Worm (Caenorhabditis elegans) whole organism, young adult: ENCODE results near the gene K11H12.7.
A peak's percentile ranks its signal among the peaks of the same experiment; 100 is the strongest.

Experiments used
- B0336.3 ChIP-seq: fragments of 200-800 bp; sonication (Bioruptor generic); IDR thresholded peaks from 2 replicates; pipeline ENCODE4 v1.3.6; 2022; ENCODE audit warnings: missing genetic modification characterization, missing compliant biosample characterization
- C17E4.6 ChIP-seq: fragments of 200-800 bp; sonication (Bioruptor generic); IDR thresholded peaks from 2 replicates; pipeline ENCODE4 v1.3.6; 2022; ENCODE audit warnings: missing genetic modification reagents, missing genetic modification characterization, missing compliant biosample characterization
- F39B2.1 ChIP-seq: fragments of 200-800 bp; sonication (Bioruptor generic); IDR thresholded peaks from 2 replicates; pipeline ENCODE4 v1.3.6; 2022; ENCODE audit warnings: missing genetic modification reagents, missing genetic modification characterization, missing compliant biosample characterization
- F49E8.2 ChIP-seq: sonication (generic microtip); optimal IDR thresholded peaks from 3 replicates; lab custom pipeline; 2017; ENCODE audit warnings: missing genetic modification characterization, mild to moderate bottlenecking, missing compliant biosample characterization, antibody characterized with exemption, moderate library complexity; ENCODE audit not compliant: insufficient read depth
- F52B5.7 ChIP-seq: sonication (generic microtip); optimal IDR thresholded peaks from 2 replicates; lab custom pipeline; 2016; ENCODE audit warnings: mild to moderate bottlenecking, missing genetic modification characterization, missing compliant biosample characterization
- F57C9.4 ChIP-seq: sonication (generic microtip); optimal IDR thresholded peaks from 2 replicates; lab custom pipeline; 2017; ENCODE audit warnings: mild to moderate bottlenecking, missing genetic modification characterization, missing compliant biosample characterization
- K11D2.4 ChIP-seq: fragments of 200-800 bp; sonication (Bioruptor generic); IDR thresholded peaks from 2 replicates; pipeline ENCODE4 v1.3.6; 2022; ENCODE audit warnings: missing genetic modification reagents, missing genetic modification characterization, missing compliant biosample characterization
- K12H6.12 ChIP-seq: fragments of 200-800 bp; sonication (Bioruptor generic); optimal IDR thresholded peaks from 2 replicates; lab custom pipeline; 2018; ENCODE audit warnings: mild to moderate bottlenecking, missing genetic modification characterization, missing compliant biosample characterization
- T07F8.4 ChIP-seq: sonication (generic microtip); optimal IDR thresholded peaks from 2 replicates; lab custom pipeline; 2016; ENCODE audit warnings: mild to moderate bottlenecking, missing genetic modification characterization, moderate library complexity, missing compliant biosample characterization
- T26A5.8 ChIP-seq: sonication (generic microtip); optimal IDR thresholded peaks from 2 replicates; lab custom pipeline; 2016; ENCODE audit warnings: missing genetic modification characterization, missing compliant biosample characterization
- Y53G8AR.9 ChIP-seq: fragments of 200-800 bp; sonication (Bioruptor generic); conservative IDR thresholded peaks from 2 replicates; pipeline ENCODE4 v1.3.6; 2022; ENCODE audit warnings: missing genetic modification reagents, missing genetic modification characterization, missing compliant biosample characterization
- Y95B8A.8 ChIP-seq: fragments of 200-800 bp; sonication (Bioruptor generic); IDR thresholded peaks from 2 replicates; pipeline ENCODE4 v1.3.6; 2022; ENCODE audit warnings: missing genetic modification reagents, missing genetic modification characterization, missing compliant biosample characterization
- akir-1 ChIP-seq: fragments of 200-800 bp; sonication (Bioruptor generic); optimal IDR thresholded peaks from 2 replicates; lab custom pipeline; 2018; ENCODE audit warnings: mild to moderate bottlenecking, missing genetic modification characterization, moderate library complexity, missing compliant biosample characterization
- attf-3 ChIP-seq: fragments of 200-800 bp; sonication (Bioruptor generic); conservative IDR thresholded peaks from 2 replicates; pipeline ENCODE4 v1.3.6; 2022; ENCODE audit warnings: missing genetic modification reagents, missing genetic modification characterization, missing compliant biosample characterization
- cebp-1 ChIP-seq, 2 experiments: fragments of 200-800 bp in 1 of 2; sonication (Bioruptor generic) in 1 of 2; sonication (generic microtip) in 1 of 2; IDR thresholded peaks in 1 of 2; optimal IDR thresholded peaks in 1 of 2; 2 replicates each; pipeline versions ENCODE4 v1.3.6 to Lab custom; 2017 to 2022; ENCODE audit warnings: missing compliant biosample characterization in 2 of 2, missing genetic modification characterization in 2 of 2, mild to moderate bottlenecking in 1 of 2, missing genetic modification reagents in 1 of 2, moderate library complexity in 1 of 2
- efl-1 ChIP-seq: fragments of 150-350 bp; optimal IDR thresholded peaks from 2 replicates; lab custom pipeline; 2014; ENCODE audit warnings: missing biosample characterization, missing genetic modification reagents, missing genetic modification characterization
- egl-44 ChIP-seq: fragments of 200-800 bp; sonication (Bioruptor generic); IDR thresholded peaks from 2 replicates; pipeline ENCODE4 v1.3.6; 2022; ENCODE audit warnings: missing genetic modification reagents, missing genetic modification characterization, missing compliant biosample characterization
- ekl-4 ChIP-seq: fragments of 200-800 bp; sonication (Bioruptor generic); IDR thresholded peaks from 2 replicates; pipeline ENCODE4 v1.3.6; 2022; ENCODE audit warnings: missing genetic modification reagents, missing genetic modification characterization, missing compliant biosample characterization
- gei-17 ChIP-seq: fragments of 200-800 bp; sonication (Bioruptor generic); optimal IDR thresholded peaks from 2 replicates; lab custom pipeline; 2018; ENCODE audit warnings: mild to moderate bottlenecking, missing genetic modification characterization, missing compliant biosample characterization
- him-1 ChIP-seq: sonication (generic microtip); optimal IDR thresholded peaks from 2 replicates; lab custom pipeline; 2016; ENCODE audit warnings: missing genotype, missing genetic modification reagents, missing genetic modification characterization, missing compliant biosample characterization
- hlh-26 ChIP-seq: fragments of 200-800 bp; sonication (Bioruptor generic); conservative IDR thresholded peaks from 2 replicates; pipeline ENCODE4 v1.3.6; 2022; ENCODE audit warnings: missing genetic modification reagents, missing genetic modification characterization, missing compliant biosample characterization
- hmg-1.2 ChIP-seq: fragments of 200-800 bp; sonication (Bioruptor generic); IDR thresholded peaks from 2 replicates; pipeline ENCODE4 v1.3.6; 2022; ENCODE audit warnings: missing genetic modification reagents, missing genetic modification characterization, missing compliant biosample characterization
- hmg-20 ChIP-seq: fragments of 200-800 bp; sonication (Bioruptor generic); IDR thresholded peaks from 2 replicates; pipeline ENCODE4 v1.3.6; 2022; ENCODE audit warnings: missing genetic modification reagents, missing genetic modification characterization, missing compliant biosample characterization
- hsf-1 ChIP-seq: fragments of 200-800 bp; sonication (Bioruptor generic); IDR thresholded peaks from 2 replicates; pipeline ENCODE4 v1.3.6; 2022; ENCODE audit warnings: missing genetic modification reagents, missing genetic modification characterization, missing compliant biosample characterization
- lag-1 ChIP-seq: fragments of 200-800 bp; sonication (Bioruptor generic); IDR thresholded peaks from 2 replicates; pipeline ENCODE4 v1.3.6; 2022; ENCODE audit warnings: missing genetic modification reagents, missing genetic modification characterization, missing compliant biosample characterization
- let-607 ChIP-seq, 2 experiments: fragments of 200-800 bp in 1 of 2; sonication (Bioruptor generic) in 1 of 2; sonication (generic microtip) in 1 of 2; optimal IDR thresholded peaks; 2 replicates each; lab custom pipeline; 2016 to 2018; ENCODE audit warnings: mild to moderate bottlenecking in 2 of 2, missing compliant biosample characterization in 2 of 2, missing genetic modification characterization in 2 of 2, moderate library complexity in 2 of 2, missing genotype in 1 of 2
- lin-35 ChIP-seq, 3 experiments: fragments of 150-350 bp in 2 of 3; sonication (generic microtip) in 1 of 3; optimal IDR thresholded peaks; 2 replicates each; lab custom pipeline; 2014 to 2018; ENCODE audit warnings: missing biosample characterization in 3 of 3, missing genetic modification characterization in 3 of 3, missing genetic modification reagents in 3 of 3
- lsl-1 ChIP-seq: fragments of 200-800 bp; sonication (Bioruptor generic); optimal IDR thresholded peaks from 2 replicates; lab custom pipeline; 2018; ENCODE audit warnings: mild to moderate bottlenecking, missing genetic modification characterization, moderate library complexity, missing compliant biosample characterization
- madf-10 ChIP-seq: sonication (generic microtip); optimal IDR thresholded peaks from 2 replicates; lab custom pipeline; 2016; ENCODE audit warnings: mild to moderate bottlenecking, missing genetic modification characterization, missing compliant biosample characterization
- madf-3 ChIP-seq: fragments of 200-800 bp; sonication (Bioruptor generic); IDR thresholded peaks from 2 replicates; pipeline ENCODE4 v1.3.6; 2022; ENCODE audit warnings: missing genetic modification reagents, missing genetic modification characterization, missing compliant biosample characterization
- mcd-1 ChIP-seq: fragments of 200-800 bp; sonication (Bioruptor generic); IDR thresholded peaks from 2 replicates; pipeline ENCODE4 v1.3.6; 2022; ENCODE audit warnings: missing genetic modification reagents, missing genetic modification characterization, missing compliant biosample characterization
- mxl-1 ChIP-seq: sonication (generic microtip); optimal IDR thresholded peaks from 2 replicates; lab custom pipeline; 2016; ENCODE audit warnings: missing genetic modification characterization, missing compliant biosample characterization
- nfyb-1 ChIP-seq: fragments of 200-800 bp; sonication (Bioruptor generic); IDR thresholded peaks from 2 replicates; pipeline ENCODE4 v1.3.6; 2022; ENCODE audit warnings: missing genetic modification reagents, missing genetic modification characterization, missing compliant biosample characterization
- nhr-80 ChIP-seq: sonication (generic microtip); optimal IDR thresholded peaks from 2 replicates; lab custom pipeline; 2016; ENCODE audit warnings: missing genetic modification characterization, missing compliant biosample characterization
- pbrm-1 ChIP-seq: fragments of 200-800 bp; sonication (Bioruptor generic); IDR thresholded peaks from 2 replicates; pipeline ENCODE4 v1.3.6; 2022; ENCODE audit warnings: missing genetic modification reagents, missing genetic modification characterization, missing compliant biosample characterization
- repo-1 ChIP-seq: sonication (generic microtip); optimal IDR thresholded peaks from 2 replicates; lab custom pipeline; 2017; ENCODE audit warnings: mild to moderate bottlenecking, missing genetic modification characterization, missing compliant biosample characterization
- rpc-1 ChIP-seq, 2 experiments: fragments of 150-350 bp in 1 of 2; sonication (generic microtip) in 1 of 2; optimal IDR thresholded peaks; 2 replicates each; lab custom pipeline; 2014 to 2018; ENCODE audit warnings: missing biosample characterization in 1 of 2, missing genetic modification characterization in 1 of 2, missing genetic modification reagents in 1 of 2, missing genotype in 1 of 2
- snpc-1.1 ChIP-seq: sonication (generic microtip); optimal IDR thresholded peaks from 2 replicates; lab custom pipeline; 2017; ENCODE audit warnings: missing genetic modification characterization, mild to moderate bottlenecking, missing compliant biosample characterization, antibody characterized with exemption, moderate library complexity, missing genotype, missing genetic modification reagents; ENCODE audit not compliant: insufficient read depth
- sptf-2 ChIP-seq: fragments of 200-800 bp; sonication (Bioruptor generic); optimal IDR thresholded peaks from 2 replicates; lab custom pipeline; 2018; ENCODE audit warnings: mild to moderate bottlenecking, missing genetic modification characterization, missing compliant biosample characterization
- tbp1 ChIP-seq: fragments of 200-800 bp; sonication (Bioruptor generic); optimal IDR thresholded peaks from 2 replicates; lab custom pipeline; 2018; ENCODE audit warnings: mild to moderate bottlenecking, missing genetic modification characterization, missing compliant biosample characterization
- tlf-1 ChIP-seq: fragments of 200-800 bp; sonication (Bioruptor generic); optimal IDR thresholded peaks from 2 replicates; lab custom pipeline; 2018; ENCODE audit warnings: mild to moderate bottlenecking, missing genetic modification characterization, missing compliant biosample characterization
- unc-130 ChIP-seq: sonication (generic microtip); optimal IDR thresholded peaks from 2 replicates; lab custom pipeline; 2016; ENCODE audit warnings: missing genetic modification reagents, missing genetic modification characterization, missing compliant biosample characterization
- zfh-2 ChIP-seq: fragments of 200-800 bp; sonication (Bioruptor generic); conservative IDR thresholded peaks from 2 replicates; pipeline ENCODE4 v1.3.6; 2022; ENCODE audit warnings: missing genetic modification reagents, missing genetic modification characterization, missing compliant biosample characterization
- zim-3 ChIP-seq: sonication (generic microtip); optimal IDR thresholded peaks from 2 replicates; lab custom pipeline; 2017; ENCODE audit warnings: mild to moderate bottlenecking, missing genetic modification characterization, moderate library complexity, missing compliant biosample characterization
- ztf-25 ChIP-seq: fragments of 200-800 bp; sonication (Bioruptor generic); IDR thresholded peaks from 2 replicates; pipeline ENCODE4 v1.3.6; 2022; ENCODE audit warnings: missing genetic modification reagents, missing genetic modification characterization, missing compliant biosample characterization
- ztf-26 ChIP-seq: sonication (generic microtip); optimal IDR thresholded peaks from 2 replicates; lab custom pipeline; 2017; ENCODE audit warnings: missing genetic modification characterization, missing compliant biosample characterization
- ztf-6 ChIP-seq: fragments of 200-800 bp; sonication (Bioruptor generic); IDR thresholded peaks from 2 replicates; pipeline ENCODE4 v1.3.6; 2022; ENCODE audit warnings: missing genetic modification reagents, missing genetic modification characterization, missing compliant biosample characterization

K11H12.7 gene

ce11 chrIV:657932-658331 lies 7.4 kb upstream of the K11H12.7 start:
- TF ChIP-seq gei-17 (GFP tag; lab: Kevin White, UChicago) (no peak), F57C9.4 (tag; lab: Kevin White, UChicago) (no peak), nhr-80 (tag; lab: Kevin White, UChicago) (no peak), lag-1 (GFP tag; lab: Robert Waterston, UW) (no peak), cebp-1 (GFP tag; IDR thresholded peaks at IDR 0.05; lab: Robert Waterston, UW) (0 out of 2 replicates have a peak, but pooled peaks have one; percentile 42), cebp-1 (tag; optimal IDR thresholded peaks at IDR 0.05; lab: Kevin White, UChicago) (peak; percentile 66), B0336.3 (peak; percentile 55; the same call in 1 of the 2 replicates), nfyb-1 (GFP tag; lab: Robert Waterston, UW) (peak; percentile 76), F49E8.2 (tag; lab: Kevin White, UChicago) (peak; percentile 87), Y53G8AR.9 (GFP tag; lab: Robert Waterston, UW) (peak; percentile 79), attf-3 (GFP tag; lab: Robert Waterston, UW) (no peak; the same call in 1 of the 2 replicates), madf-3 (no peak), madf-10 (tag; lab: Kevin White, UChicago) (no peak), snpc-1.1 (tag; lab: Kevin White, UChicago) (peak; percentile 95), ztf-25 (GFP tag; lab: Robert Waterston, UW) (0 out of 2 replicates have a peak, but pooled peaks have one; percentile 21), ztf-6 (no peak), F52B5.7 (tag; lab: Kevin White, UChicago) (no peak), rpc-1 (optimal IDR thresholded peaks at IDR 0.05; lab: Kevin White, UChicago) (peak; percentile 42), rpc-1 (tag; optimal IDR thresholded peaks at IDR 0.05; lab: Kevin White, UChicago) (peak; percentile 66), unc-130 (no peak), mxl-1 (tag; lab: Kevin White, UChicago) (no peak), pbrm-1 (GFP tag; lab: Robert Waterston, UW) (peak; percentile 71; the same call in 1 of the 2 replicates), C17E4.6 (no peak), hmg-1.2 (GFP tag; lab: Robert Waterston, UW) (peak; percentile 96), hsf-1 (GFP tag; lab: Robert Waterston, UW) (peak; percentile 63), hmg-20 (GFP tag; lab: Robert Waterston, UW) (peak; percentile 51; the same call in 1 of the 2 replicates), ztf-26 (peak; percentile 48), efl-1 (GFP tag; lab: Kevin White, UChicago) (no peak), lsl-1 (peak; percentile 69), sptf-2 (GFP tag; lab: Kevin White, UChicago) (no peak), akir-1 (GFP tag; lab: Kevin White, UChicago) (no peak), F39B2.1 (GFP tag; lab: Robert Waterston, UW) (0 out of 2 replicates have a peak, but pooled peaks have one; percentile 26), repo-1 (peak; percentile 41), tbp1 (GFP tag; lab: Kevin White, UChicago) (peak; percentile 81), egl-44 (GFP tag; lab: Robert Waterston, UW) (peak; percentile 42; the same call in 1 of the 2 replicates), T26A5.8 (tag; lab: Kevin White, UChicago) (peak; percentile 69), K12H6.12 (no peak), tlf-1 (GFP tag; lab: Kevin White, UChicago) (peak; percentile 52), hlh-26 (GFP tag; lab: Robert Waterston, UW) (no peak), lin-35 (GFP tag; optimal IDR thresholded peaks at IDR 0.05; lab: Kevin White, UChicago) (no peak), let-607 (tag; optimal IDR thresholded peaks at IDR 0.05; lab: Kevin White, UChicago) (peak in 1 of 2 experiments; percentile 2), Y95B8A.8 (GFP tag; lab: Robert Waterston, UW) (peak; percentile 57; the same call in 1 of the 2 replicates), mcd-1 (GFP tag; lab: Robert Waterston, UW) (peak; percentile 74), zfh-2 (GFP tag; lab: Robert Waterston, UW) (peak; percentile 52; the same call in 1 of the 2 replicates), ekl-4 (GFP tag; lab: Robert Waterston, UW) (peak; percentile 80), him-1 (no peak), K11D2.4 (GFP tag; lab: Robert Waterston, UW) (no peak), T07F8.4 (tag; lab: Kevin White, UChicago) (no peak), zim-3 (tag; lab: Kevin White, UChicago) (peak; percentile 46)
